Worm (Caenorhabditis elegans) whole organism, L4 larva: ENCODE results near the gene F11A5.15.

Experiments used
- D1046.2 ChIP-seq: fragments of 200-800 bp; sonication (Bioruptor generic); IDR thresholded peaks from 2 replicates; pipeline ENCODE4 v1.3.6; 2022; ENCODE audit warnings: missing genetic modification characterization, missing compliant biosample characterization
- F49E8.2 ChIP-seq: sonication (generic microtip); optimal IDR thresholded peaks from 2 replicates; lab custom pipeline; 2016; ENCODE audit warnings: missing compliant biosample characterization, mild to moderate bottlenecking, missing genetic modification characterization, borderline replicate concordance
- T20F7.1 ChIP-seq: fragments of 200-800 bp; sonication (Bioruptor generic); optimal IDR thresholded peaks from 2 replicates; lab custom pipeline; 2018; ENCODE audit warnings: mild to moderate bottlenecking, missing genetic modification characterization, missing compliant biosample characterization
- T26A8.4 ChIP-seq: fragments of 200-800 bp; sonication (Bioruptor generic); IDR thresholded peaks from 2 replicates; pipeline ENCODE4 v1.3.6; 2022; ENCODE audit warnings: missing genetic modification characterization, missing compliant biosample characterization
- Y48G9A.11 ChIP-seq: fragments of 200-800 bp; sonication (Bioruptor generic); IDR thresholded peaks from 2 replicates; pipeline ENCODE4 v1.3.6; 2022; ENCODE audit warnings: missing genetic modification reagents, missing genetic modification characterization, missing compliant biosample characterization
- Y75B8A.6 ChIP-seq: fragments of 200-800 bp; sonication (Bioruptor generic); IDR thresholded peaks from 2 replicates; pipeline ENCODE4 v1.3.6; 2022; ENCODE audit warnings: missing genetic modification reagents, missing genetic modification characterization, missing compliant biosample characterization
- ceh-44 ChIP-seq: fragments of 200-800 bp; sonication (Bioruptor generic); IDR thresholded peaks from 2 replicates; pipeline ENCODE4 v1.3.6; 2022; ENCODE audit warnings: missing genetic modification reagents, missing genetic modification characterization, missing compliant biosample characterization
- cey-2 ChIP-seq: sonication (generic microtip); optimal IDR thresholded peaks from 3 replicates; lab custom pipeline; 2017; ENCODE audit warnings: missing genetic modification characterization, mild to moderate bottlenecking, missing compliant biosample characterization, antibody characterized with exemption, borderline replicate concordance; ENCODE audit not compliant: insufficient read depth
- daf-12 ChIP-seq: fragments of 150-350 bp; optimal IDR thresholded peaks from 2 replicates; lab custom pipeline; 2014; ENCODE audit warnings: missing biosample characterization, missing genetic modification reagents, missing genetic modification characterization
- daf-16 ChIP-seq, 3 experiments: sonication (generic microtip); optimal IDR thresholded peaks; 2 replicates each; lab custom pipeline; 2016 to 2017; ENCODE audit warnings: missing genetic modification characterization in 3 of 3, missing genetic modification reagents in 3 of 3, mild to moderate bottlenecking in 2 of 3, missing compliant biosample characterization in 2 of 3, missing biosample characterization in 1 of 3, moderate library complexity in 1 of 3
- daf-19 ChIP-seq: fragments of 200-800 bp; sonication (Bioruptor generic); conservative IDR thresholded peaks from 2 replicates; pipeline ENCODE4 v1.3.6; 2022; ENCODE audit warnings: missing genetic modification characterization, missing compliant biosample characterization
- daf-8 ChIP-seq: fragments of 200-800 bp; sonication (Bioruptor generic); IDR thresholded peaks from 2 replicates; pipeline ENCODE4 v1.3.6; 2022; ENCODE audit warnings: missing genetic modification characterization, missing compliant biosample characterization
- dmd-6 ChIP-seq: fragments of 200-800 bp; sonication (Bioruptor generic); IDR thresholded peaks from 2 replicates; pipeline ENCODE4 v1.3.6; 2022; ENCODE audit warnings: missing genetic modification reagents, missing genetic modification characterization, missing compliant biosample characterization
- dmd-9 ChIP-seq: fragments of 200-800 bp; sonication (Bioruptor generic); IDR thresholded peaks from 2 replicates; pipeline ENCODE4 v1.3.6; 2022; ENCODE audit warnings: missing genetic modification reagents, missing genetic modification characterization, missing compliant biosample characterization
- dve-1 ChIP-seq: sonication (generic microtip); optimal IDR thresholded peaks from 2 replicates; lab custom pipeline; 2017; ENCODE audit warnings: antibody characterized with exemption, mild to moderate bottlenecking, missing genetic modification characterization, missing compliant biosample characterization; ENCODE audit not compliant: insufficient read depth
- hlh-11 ChIP-seq: fragments of 200-800 bp; sonication (Bioruptor generic); optimal IDR thresholded peaks from 2 replicates; lab custom pipeline; 2018; ENCODE audit warnings: mild to moderate bottlenecking, missing genetic modification characterization, missing compliant biosample characterization
- hmg-1.1 ChIP-seq: fragments of 200-800 bp; sonication (Bioruptor generic); IDR thresholded peaks from 2 replicates; pipeline ENCODE4 v1.3.6; 2022; ENCODE audit warnings: missing genetic modification reagents, missing genetic modification characterization, missing compliant biosample characterization
- lin-13 ChIP-seq: fragments of 150-350 bp; optimal IDR thresholded peaks from 2 replicates; lab custom pipeline; 2014; ENCODE audit warnings: missing biosample characterization, missing genetic modification reagents, missing genetic modification characterization
- lin-38 ChIP-seq: fragments of 200-800 bp; sonication (Bioruptor generic); IDR thresholded peaks from 2 replicates; pipeline ENCODE4 v1.3.6; 2022; ENCODE audit warnings: missing genetic modification reagents, missing genetic modification characterization, missing compliant biosample characterization
- madf-9 ChIP-seq: fragments of 200-800 bp; sonication (Bioruptor generic); conservative IDR thresholded peaks from 2 replicates; pipeline ENCODE4 v1.3.6; 2022; ENCODE audit warnings: missing genetic modification reagents, missing genetic modification characterization, missing compliant biosample characterization
- mdt-29 ChIP-seq: fragments of 200-800 bp; sonication (Bioruptor generic); IDR thresholded peaks from 2 replicates; pipeline ENCODE4 v1.3.6; 2022; ENCODE audit warnings: missing genetic modification reagents, missing genetic modification characterization, missing compliant biosample characterization
- nhr-102 ChIP-seq: sonication (generic microtip); optimal IDR thresholded peaks from 2 replicates; lab custom pipeline; 2016; ENCODE audit warnings: mild to moderate bottlenecking, missing genetic modification characterization, moderate library complexity, missing compliant biosample characterization
- nhr-11 ChIP-seq: fragments of 150-350 bp; optimal IDR thresholded peaks from 2 replicates; lab custom pipeline; 2014; ENCODE audit warnings: missing biosample characterization, missing genetic modification characterization
- nhr-28 ChIP-seq: fragments of 150-350 bp; optimal IDR thresholded peaks from 2 replicates; lab custom pipeline; 2014; ENCODE audit warnings: missing biosample characterization, missing genetic modification characterization
- nhr-48 ChIP-seq: sonication (generic microtip); optimal IDR thresholded peaks from 2 replicates; lab custom pipeline; 2016; ENCODE audit warnings: mild to moderate bottlenecking, missing genetic modification characterization, missing compliant biosample characterization
- nhr-76 ChIP-seq: fragments of 150-350 bp; optimal IDR thresholded peaks from 2 replicates; lab custom pipeline; 2014; ENCODE audit warnings: missing biosample characterization, missing genetic modification characterization
- pha-4 ChIP-seq, 2 experiments: fragments of 150-350 bp in 1 of 2; fragments of 200-800 bp in 1 of 2; sonication (Bioruptor generic) in 1 of 2; IDR thresholded peaks in 1 of 2; optimal IDR thresholded peaks in 1 of 2; 2 replicates each; pipeline versions ENCODE4 v1.3.6 to Lab custom; 2014 to 2022; ENCODE audit warnings: missing genetic modification characterization in 2 of 2, missing genetic modification reagents in 2 of 2, missing biosample characterization in 1 of 2, missing compliant biosample characterization in 1 of 2
- php-3 ChIP-seq: fragments of 200-800 bp; sonication (Bioruptor generic); IDR thresholded peaks from 2 replicates; pipeline ENCODE4 v1.3.6; 2022; ENCODE audit warnings: missing genetic modification reagents, missing genetic modification characterization, missing compliant biosample characterization
- sdz-12 ChIP-seq: fragments of 200-800 bp; sonication (Bioruptor generic); optimal IDR thresholded peaks from 2 replicates; lab custom pipeline; 2018; ENCODE audit warnings: mild to moderate bottlenecking, missing genetic modification characterization, missing compliant biosample characterization
- snpc-1.2 ChIP-seq: fragments of 200-800 bp; sonication (Bioruptor generic); IDR thresholded peaks from 2 replicates; pipeline ENCODE4 v1.3.6; 2022; ENCODE audit warnings: missing genetic modification reagents, missing genetic modification characterization, missing compliant biosample characterization
- tra-1 ChIP-seq: fragments of 200-800 bp; sonication (Bioruptor generic); IDR thresholded peaks from 2 replicates; pipeline ENCODE4 v1.3.6; 2022; ENCODE audit warnings: missing genetic modification reagents, missing genetic modification characterization, missing compliant biosample characterization
- unc-130 ChIP-seq: sonication (generic microtip); optimal IDR thresholded peaks from 2 replicates; lab custom pipeline; 2016; ENCODE audit warnings: missing genetic modification reagents, missing genetic modification characterization, missing compliant biosample characterization
- unc-62 ChIP-seq, 3 experiments: fragments of 150-350 bp in 1 of 3; sonication (generic microtip); optimal IDR thresholded peaks in 2 of 3; peaks in 1 of 3; 1 replicate in 1 of 3; 2 replicates in 2 of 3; lab custom pipeline; 2014 to 2017; ENCODE audit warnings: missing biosample characterization in 3 of 3, missing genetic modification characterization in 3 of 3, missing genetic modification reagents in 3 of 3, missing genotype in 1 of 3
- zfp-2 ChIP-seq: sonication (generic microtip); optimal IDR thresholded peaks from 2 replicates; lab custom pipeline; 2016; ENCODE audit warnings: mild to moderate bottlenecking, missing genetic modification characterization, missing compliant biosample characterization

Gene F11A5.15

DNA sequence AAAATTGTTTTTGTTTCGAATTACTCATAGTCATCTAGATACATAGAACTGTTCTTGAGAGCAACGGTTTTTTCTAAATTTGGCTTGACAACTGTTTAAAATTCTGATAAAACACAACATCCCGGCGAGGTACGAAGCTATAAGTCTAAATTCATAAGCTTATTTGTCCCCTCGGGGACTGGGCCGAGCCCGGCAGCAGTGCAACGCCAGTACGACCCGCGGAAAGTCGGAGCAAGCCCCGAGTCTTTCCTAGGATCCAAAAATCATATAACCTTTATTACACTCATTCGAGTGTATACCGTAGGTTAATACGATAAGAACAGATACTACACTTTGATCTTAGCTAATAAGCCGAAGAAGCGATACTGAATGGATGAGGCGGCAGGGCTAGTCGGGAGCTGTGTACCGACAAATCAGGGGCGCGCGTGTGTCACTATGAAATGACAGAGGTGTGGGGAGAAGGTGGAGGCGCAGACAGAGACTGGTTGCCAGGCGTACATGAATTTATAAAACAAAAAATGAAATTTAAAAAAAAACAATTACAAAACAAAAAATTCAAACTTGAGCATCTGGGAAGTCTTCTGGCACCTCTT, 7.2 kb upstream of the F11A5.15 start:
- TF ChIP-seq F49E8.2 (tag; lab: Kevin White, UChicago) (peak; percentile 81), T26A8.4 (GFP tag; lab: Robert Waterston, UW) (no peak), D1046.2 (GFP tag; lab: Robert Waterston, UW) (no peak), lin-38 (GFP tag; lab: Robert Waterston, UW) (peak; percentile 40; the same call in 1 of the 2 replicates), lin-13 (no peak), nhr-102 (peak; percentile 14), nhr-48 (tag; lab: Kevin White, UChicago) (peak; percentile 35), mdt-29 (0 out of 2 replicates have a peak, but pooled peaks have one; percentile 25), daf-12 (tag; lab: Kevin White, UChicago) (no peak), snpc-1.2 (GFP tag; lab: Robert Waterston, UW) (peak; percentile 65), Y75B8A.6 (GFP tag; lab: Robert Waterston, UW) (0 out of 2 replicates have a peak, but pooled peaks have one; percentile 17), hlh-11 (tag; lab: Kevin White, UChicago) (peak; percentile 14), nhr-11 (tag; lab: Kevin White, UChicago) (no peak), daf-16 (GFP tag; optimal IDR thresholded peaks at IDR 0.05; lab: Kevin White, UChicago) (peak in 1 of 2 experiments; percentile 31), daf-16 (tag; optimal IDR thresholded peaks at IDR 0.05; lab: Kevin White, UChicago) (no peak), madf-9 (GFP tag; lab: Robert Waterston, UW) (no peak), dve-1 (peak; percentile 18), unc-130 (peak; percentile 12), zfp-2 (tag; lab: Kevin White, UChicago) (no peak), tra-1 (peak; percentile 42; the same call in 1 of the 2 replicates), nhr-76 (tag; lab: Kevin White, UChicago) (no peak), cey-2 (tag; lab: Kevin White, UChicago) (no peak), dmd-6 (GFP tag; lab: Robert Waterston, UW) (peak; percentile 42; the same call in 1 of the 2 replicates), php-3 (GFP tag; lab: Robert Waterston, UW) (no peak), ceh-44 (GFP tag; lab: Robert Waterston, UW) (peak; percentile 85), dmd-9 (GFP tag; lab: Robert Waterston, UW) (no peak), T20F7.1 (GFP tag; lab: Kevin White, UChicago) (no peak), unc-62 (GFP tag; optimal IDR thresholded peaks at IDR 0.05 in 1 of 2; lab: Kevin White, UChicago) (no peak), unc-62 (tag; optimal IDR thresholded peaks at IDR 0.05; lab: Kevin White, UChicago) (no peak), daf-19 (no peak), hmg-1.1 (GFP tag; lab: Robert Waterston, UW) (no peak), daf-8 (no peak), Y48G9A.11 (GFP tag; lab: Robert Waterston, UW) (peak; percentile 47; the same call in 1 of the 2 replicates), pha-4 (GFP tag; IDR thresholded peaks at IDR 0.05; lab: Robert Waterston, UW) (0 out of 2 replicates have a peak, but pooled peaks have one; percentile 10), pha-4 (tag; optimal IDR thresholded peaks at IDR 0.05; lab: Kevin White, UChicago) (no peak)

DNA sequence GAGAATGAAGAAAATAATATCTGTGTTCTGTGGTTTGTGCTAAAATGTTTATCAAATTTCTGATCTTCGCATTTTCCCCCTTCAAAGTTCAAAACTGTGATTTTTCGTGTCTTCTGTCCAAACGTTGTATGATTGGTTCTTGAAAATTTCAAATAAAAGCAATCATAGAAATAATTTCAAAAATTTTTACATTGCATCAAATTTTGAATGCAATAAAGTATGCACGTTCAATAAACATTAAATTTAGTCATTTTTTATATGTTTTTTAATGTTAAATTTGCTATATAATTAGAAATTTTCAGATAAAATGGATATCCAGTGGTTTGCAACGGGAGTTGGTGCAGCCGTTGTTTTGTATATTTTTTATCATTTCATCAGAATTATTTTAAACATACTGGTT, 5.6 kb upstream of the F11A5.15 start, which contains the start of gene stdh-2:
TSS of gene stdh-2 (plus strand) at position 301 of the 400 bp plus-strand sequence.
- TF ChIP-seq nhr-28 (tag; lab: Kevin White, UChicago): peak; percentile 54
- TF ChIP-seq sdz-12: no peak
- TF ChIP-seq, all 104 proteins: peak for 1

DNA sequence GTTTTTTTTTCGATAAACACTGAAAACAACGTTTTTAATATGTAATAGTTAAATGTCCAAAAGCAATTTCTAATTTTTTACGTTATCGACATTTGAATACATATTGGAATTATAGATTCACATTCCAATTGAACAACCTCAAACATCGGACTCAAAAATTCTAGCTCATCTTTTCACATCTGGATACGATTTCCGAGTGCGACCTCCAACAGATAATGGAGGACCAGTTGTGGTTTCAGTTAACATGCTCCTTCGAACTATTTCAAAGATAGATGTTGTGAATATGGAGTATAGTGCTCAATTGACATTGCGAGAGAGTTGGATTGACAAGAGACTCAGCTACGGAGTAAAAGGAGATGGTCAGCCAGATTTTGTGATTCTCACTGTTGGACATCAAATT, 1.6 kb upstream of the F11A5.15 start:
- TF ChIP-seq nhr-48 (tag; lab: Kevin White, UChicago) (no peak), unc-62 (GFP tag; optimal IDR thresholded peaks at IDR 0.05 in 1 of 2; lab: Kevin White, UChicago) (peak in 1 of 2 experiments; percentile 93), unc-62 (tag; optimal IDR thresholded peaks at IDR 0.05; lab: Kevin White, UChicago) (no peak)
